Fruit fly (Drosophila melanogaster) whole organism, embryonic: Measurements from ENCODE around the gene CG11726.

Experiments used
- Antp ChIP-seq: fragments of 200-800 bp; sonication (Bioruptor generic); optimal IDR thresholded peaks from 3 replicates; lab custom pipeline; 2016; ENCODE audit warnings: missing biosample characterization, missing genetic modification characterization
- C15 ChIP-seq: fragments of 200-800 bp; sonication (Bioruptor generic); IDR thresholded peaks from 3 replicates; pipeline ENCODE4 v1.3.6; 2022; ENCODE audit warnings: missing biosample characterization, missing genetic modification characterization
- CG10209 ChIP-seq: fragments of 200-800 bp; sonication (Bioruptor generic); optimal IDR thresholded peaks from 3 replicates; lab custom pipeline; 2017; ENCODE audit warnings: missing biosample characterization, mild to moderate bottlenecking, missing genetic modification characterization, missing genetic modification reagents
- CG11456 ChIP-seq: fragments of 200-800 bp; sonication (Bioruptor generic); IDR thresholded peaks from 3 replicates; pipeline ENCODE4 v1.3.6; 2022; ENCODE audit warnings: missing biosample characterization, missing genetic modification characterization
- CG11504 ChIP-seq: fragments of 200-800 bp; sonication (Bioruptor generic); optimal IDR thresholded peaks from 3 replicates; lab custom pipeline; 2019; ENCODE audit warnings: missing biosample characterization, mild to moderate bottlenecking, missing genetic modification characterization, moderate library complexity
- CG13296 ChIP-seq: fragments of 200-800 bp; sonication (Bioruptor generic); optimal IDR thresholded peaks from 3 replicates; lab custom pipeline; 2018; ENCODE audit warnings: missing biosample characterization, mild to moderate bottlenecking, missing genetic modification characterization
- CG1647 ChIP-seq: fragments of 200-800 bp; sonication (Bioruptor generic); optimal IDR thresholded peaks from 3 replicates; lab custom pipeline; 2016; ENCODE audit warnings: missing biosample characterization, missing genetic modification characterization
- CG16815 ChIP-seq: fragments of 200-800 bp; sonication (Bioruptor generic); optimal IDR thresholded peaks from 3 replicates; lab custom pipeline; 2017; ENCODE audit warnings: missing biosample characterization, mild to moderate bottlenecking, missing genetic modification characterization
- CG17568 ChIP-seq: fragments of 200-800 bp; sonication (Bioruptor generic); optimal IDR thresholded peaks from 2 replicates; lab custom pipeline; 2018; ENCODE audit warnings: missing biosample characterization, mild to moderate bottlenecking, missing genetic modification characterization, moderate library complexity
- CG17912 ChIP-seq: fragments of 200-800 bp; sonication (Bioruptor generic); optimal IDR thresholded peaks from 2 replicates; lab custom pipeline; 2018; ENCODE audit warnings: missing biosample characterization, mild to moderate bottlenecking, missing genetic modification characterization
- CG31224 ChIP-seq: fragments of 200-800 bp; sonication (Bioruptor generic); IDR thresholded peaks from 2 replicates; pipeline ENCODE4 v1.3.6; 2022; ENCODE audit warnings: missing biosample characterization, missing genetic modification characterization
- CG32532 ChIP-seq: fragments of 200-800 bp; sonication (Bioruptor generic); IDR thresholded peaks from 2 replicates; pipeline ENCODE4 v1.3.6; 2022; ENCODE audit warnings: missing biosample characterization, missing genetic modification characterization
- CG4617 ChIP-seq: fragments of 200-800 bp; sonication (Bioruptor generic); optimal IDR thresholded peaks from 3 replicates; lab custom pipeline; 2016; ENCODE audit warnings: missing biosample characterization, missing genetic modification characterization, borderline replicate concordance
- CG4820 ChIP-seq: fragments of 200-800 bp; sonication (Bioruptor generic); optimal IDR thresholded peaks from 3 replicates; lab custom pipeline; 2016; ENCODE audit warnings: missing biosample characterization, missing genetic modification characterization
- CG6654 ChIP-seq: fragments of 200-800 bp; sonication (Bioruptor generic); optimal IDR thresholded peaks from 2 replicates; lab custom pipeline; 2017; ENCODE audit warnings: missing biosample characterization, mild to moderate bottlenecking, missing genetic modification characterization
- CG9797 ChIP-seq: fragments of 200-800 bp; sonication (Bioruptor generic); optimal IDR thresholded peaks from 3 replicates; lab custom pipeline; 2018; ENCODE audit warnings: missing biosample characterization, mild to moderate bottlenecking, missing genetic modification characterization
- Camta ChIP-seq: fragments of 200-800 bp; sonication (Bioruptor generic); optimal IDR thresholded peaks from 2 replicates; lab custom pipeline; 2016; ENCODE audit warnings: missing biosample characterization, missing genetic modification characterization
- Doc2 ChIP-seq: fragments of 200-800 bp; sonication (Bioruptor generic); IDR thresholded peaks from 2 replicates; pipeline ENCODE4 v1.3.6; 2022; ENCODE audit warnings: missing biosample characterization, missing genetic modification characterization
- Doc3 ChIP-seq: fragments of 200-800 bp; sonication (Bioruptor generic); IDR thresholded peaks from 3 replicates; pipeline ENCODE4 v1.3.6; 2022; ENCODE audit warnings: missing biosample characterization, missing genetic modification characterization; ENCODE audit not compliant: partially characterized antibody
- Drgx ChIP-seq: fragments of 200-800 bp; sonication (Bioruptor generic); IDR thresholded peaks from 2 replicates; pipeline ENCODE4 v1.3.6; 2022; ENCODE audit warnings: missing biosample characterization, missing genetic modification characterization
- Elba2 ChIP-seq: fragments of 200-800 bp; sonication (Bioruptor generic); optimal IDR thresholded peaks from 3 replicates; lab custom pipeline; 2016; ENCODE audit warnings: missing biosample characterization, missing genetic modification characterization
- Hr3 ChIP-seq: fragments of 200-800 bp; sonication (Bioruptor generic); optimal IDR thresholded peaks from 3 replicates; lab custom pipeline; 2016; ENCODE audit warnings: missing biosample characterization, missing genetic modification characterization
- Hr39 ChIP-seq: fragments of >200 bp; optimal IDR thresholded peaks from 2 replicates; lab custom pipeline; 2017
- MBD-R2 ChIP-seq: fragments of 200-800 bp; sonication (Bioruptor generic); IDR thresholded peaks from 2 replicates; pipeline ENCODE4 v1.3.6; 2022; ENCODE audit warnings: missing biosample characterization, missing genetic modification characterization
- NC2β ChIP-seq: fragments of 200-800 bp; sonication (Bioruptor generic); optimal IDR thresholded peaks from 2 replicates; lab custom pipeline; 2016; ENCODE audit warnings: missing biosample characterization, missing genetic modification characterization
- Poxn ChIP-seq: fragments of 200-800 bp; sonication (Bioruptor generic); IDR thresholded peaks from 2 replicates; pipeline ENCODE4 v1.3.6; 2022; ENCODE audit warnings: missing biosample characterization, missing genetic modification characterization
- Ptx1 ChIP-seq: fragments of 200-800 bp; sonication (Bioruptor generic); IDR thresholded peaks from 2 replicates; pipeline ENCODE4 v1.3.6; 2022; ENCODE audit warnings: missing biosample characterization, missing genetic modification characterization
- Scr ChIP-seq: fragments of 200-800 bp; sonication (Bioruptor generic); IDR thresholded peaks from 2 replicates; pipeline ENCODE4 v1.3.6; 2022; ENCODE audit warnings: missing biosample characterization, missing genetic modification characterization; ENCODE audit not compliant: partially characterized antibody
- YL-1 ChIP-seq: fragments of 200-800 bp; sonication (Bioruptor generic); optimal IDR thresholded peaks from 3 replicates; lab custom pipeline; 2017; ENCODE audit warnings: missing biosample characterization, mild to moderate bottlenecking, missing genetic modification characterization
- ab ChIP-seq: fragments of 200-800 bp; sonication (Bioruptor generic); optimal IDR thresholded peaks from 2 replicates; lab custom pipeline; 2016; ENCODE audit warnings: missing biosample characterization, missing genetic modification characterization
- ac ChIP-seq: fragments of 200-800 bp; sonication (Bioruptor generic); optimal IDR thresholded peaks from 3 replicates; lab custom pipeline; 2017; ENCODE audit warnings: missing biosample characterization, mild to moderate bottlenecking, missing genetic modification characterization
- amos ChIP-seq: fragments of 200-800 bp; sonication (Bioruptor generic); IDR thresholded peaks from 2 replicates; pipeline ENCODE4 v1.3.6; 2022; ENCODE audit warnings: missing biosample characterization, missing genetic modification characterization; ENCODE audit not compliant: partially characterized antibody
- ash1 ChIP-seq: fragments of 200-800 bp; sonication (Bioruptor generic); optimal IDR thresholded peaks from 2 replicates; lab custom pipeline; 2018; ENCODE audit warnings: missing biosample characterization, mild to moderate bottlenecking, missing genetic modification characterization
- ato ChIP-seq: fragments of 200-800 bp; sonication (Bioruptor generic); IDR thresholded peaks from 2 replicates; pipeline ENCODE4 v1.3.6; 2022; ENCODE audit warnings: missing biosample characterization, missing genetic modification characterization; ENCODE audit not compliant: partially characterized antibody
- btn ChIP-seq: fragments of 200-800 bp; sonication (Bioruptor generic); optimal IDR thresholded peaks from 2 replicates; lab custom pipeline; 2016; ENCODE audit warnings: missing biosample characterization, missing genetic modification characterization
- chinmo ChIP-seq: fragments of 200-800 bp; sonication (Bioruptor generic); IDR thresholded peaks from 4 replicates; pipeline ENCODE4 v1.3.6; 2022; ENCODE audit warnings: missing biosample characterization, missing genetic modification characterization; ENCODE audit not compliant: partially characterized antibody
- corto ChIP-seq: fragments of 200-800 bp; sonication (Bioruptor generic); optimal IDR thresholded peaks from 2 replicates; lab custom pipeline; 2016; ENCODE audit warnings: missing biosample characterization, mild to moderate bottlenecking, missing genetic modification characterization, moderate library complexity
- dpn ChIP-seq, 2 experiments: fragments of 200-800 bp; sonication (Bioruptor generic); optimal IDR thresholded peaks; 3 replicates each; lab custom pipeline; 2016; ENCODE audit warnings: missing biosample characterization in 2 of 2, missing genetic modification characterization in 2 of 2
- dysf ChIP-seq: fragments of 200-800 bp; sonication (Bioruptor generic); IDR thresholded peaks from 3 replicates; pipeline ENCODE4 v1.3.6; 2022; ENCODE audit warnings: missing biosample characterization, missing genetic modification characterization
- eve ChIP-seq, 2 experiments: fragments of >200 bp; optimal IDR thresholded peaks; 2 replicates each; lab custom pipeline; 2017; ENCODE audit warnings: missing biosample characterization in 2 of 2, missing genetic modification characterization in 2 of 2
- gcm2 ChIP-seq: fragments of 200-800 bp; sonication (Bioruptor generic); optimal IDR thresholded peaks from 2 replicates; lab custom pipeline; 2016; ENCODE audit warnings: missing biosample characterization, missing genetic modification characterization
- jumu ChIP-seq: fragments of 200-800 bp; sonication (Bioruptor generic); optimal IDR thresholded peaks from 3 replicates; lab custom pipeline; 2016; ENCODE audit warnings: missing biosample characterization, missing genetic modification characterization
- kah ChIP-seq: fragments of 200-800 bp; sonication (Bioruptor generic); optimal IDR thresholded peaks from 2 replicates; lab custom pipeline; 2018; ENCODE audit warnings: missing biosample characterization, mild to moderate bottlenecking, missing genetic modification characterization
- lab ChIP-seq: fragments of 200-800 bp; sonication (Bioruptor generic); optimal IDR thresholded peaks from 3 replicates; lab custom pipeline; 2017; ENCODE audit warnings: missing biosample characterization, missing genetic modification characterization, mild to moderate bottlenecking, moderate library complexity, missing genetic modification reagents
- mld ChIP-seq: fragments of 200-800 bp; sonication (Bioruptor generic); IDR thresholded peaks from 3 replicates; pipeline ENCODE4 v1.3.6; 2022; ENCODE audit warnings: missing biosample characterization, missing genetic modification characterization; ENCODE audit not compliant: partially characterized antibody
- nau ChIP-seq: fragments of 200-800 bp; sonication (Bioruptor generic); optimal IDR thresholded peaks from 3 replicates; lab custom pipeline; 2017; ENCODE audit warnings: missing biosample characterization, mild to moderate bottlenecking, missing genetic modification characterization, missing genetic modification reagents
- pnt ChIP-seq: fragments of 200-800 bp; sonication (Bioruptor generic); optimal IDR thresholded peaks from 3 replicates; lab custom pipeline; 2016; ENCODE audit warnings: missing biosample characterization, missing genetic modification characterization
- pros ChIP-seq: fragments of 200-800 bp; sonication (Bioruptor generic); optimal IDR thresholded peaks from 3 replicates; lab custom pipeline; 2019; ENCODE audit warnings: missing biosample characterization, mild to moderate bottlenecking, missing genetic modification characterization, moderate library complexity
- tna ChIP-seq: fragments of 200-800 bp; sonication (Bioruptor generic); IDR thresholded peaks from 2 replicates; pipeline ENCODE4 v1.3.6; 2022; ENCODE audit warnings: missing biosample characterization, missing genetic modification characterization; ENCODE audit not compliant: partially characterized antibody
- wor ChIP-seq: fragments of 200-800 bp; sonication (Bioruptor generic); IDR thresholded peaks from 2 replicates; pipeline ENCODE4 v1.3.6; 2022; ENCODE audit warnings: missing biosample characterization, missing genetic modification characterization
- zen ChIP-seq: fragments of 200-800 bp; sonication (Bioruptor generic); optimal IDR thresholded peaks from 3 replicates; lab custom pipeline; 2018; ENCODE audit warnings: missing biosample characterization, mild to moderate bottlenecking, missing genetic modification characterization, moderate library complexity

Gene CG11726

dm6 chr3L:11415382-11415781, 20.9 kb downstream of the CG11726 start (continued):
- TF ChIP-seq CG11504: peak; percentile 82
- TF ChIP-seq Poxn (GFP tag; lab: Robert Waterston, UW): no peak
- no peak for TF ChIP-seq jumu (GFP tag; lab: Kevin White, UChicago)
- TF ChIP-seq Doc2 (GFP tag; lab: Robert Waterston, UW): no peak
- TF ChIP-seq ab (GFP tag; lab: Kevin White, UChicago): no peak
- TF ChIP-seq Antp (GFP tag; lab: Kevin White, UChicago): peak; percentile 15
- TF ChIP-seq chinmo (GFP tag; lab: Robert Waterston, UW): no peak
- TF ChIP-seq Drgx (GFP tag; lab: Robert Waterston, UW): peak; percentile 49
- peak; percentile 74 for TF ChIP-seq Hr3 (GFP tag; lab: Kevin White, UChicago)
- peak; percentile 65 for TF ChIP-seq lab (GFP tag; lab: Kevin White, UChicago)
- no peak for TF ChIP-seq CG17912 (GFP tag; lab: Kevin White, UChicago)
- peak; percentile 81 for TF ChIP-seq CG16815
- peak; percentile 63 for TF ChIP-seq Ptx1 (GFP tag; lab: Robert Waterston, UW)
- no peak for TF ChIP-seq CG9797 (GFP tag; lab: Kevin White, UChicago)
- no peak for TF ChIP-seq CG13296 (GFP tag; lab: Kevin White, UChicago)
- TF ChIP-seq kah (GFP tag; lab: Kevin White, UChicago): peak; percentile 17
- TF ChIP-seq CG10209 (GFP tag; lab: Kevin White, UChicago): peak; percentile 67
- TF ChIP-seq ac: peak; percentile 66
- no peak; the same call in 1 of the 2 replicates for TF ChIP-seq CG32532 (GFP tag; lab: Robert Waterston, UW)
- peak; percentile 7 for TF ChIP-seq CG6654 (GFP tag; lab: Kevin White, UChicago)
- peak; percentile 37 for TF ChIP-seq CG17568 (GFP tag; lab: Kevin White, UChicago)
- peak; percentile 36 for TF ChIP-seq CG4617
- no peak for TF ChIP-seq CG1647 (GFP tag; lab: Kevin White, UChicago)
- peak; percentile 40 to 66 for TF ChIP-seq dpn (GFP tag; optimal IDR thresholded peaks at IDR 0.05; lab: Kevin White, UChicago)
- TF ChIP-seq pnt: peak; percentile 26
- no peak for TF ChIP-seq tna (GFP tag; lab: Robert Waterston, UW)
- TF ChIP-seq C15: no peak; the same call in 2 of the 3 replicates
- no peak for TF ChIP-seq CG11456 (GFP tag; lab: Robert Waterston, UW)
- no peak for TF ChIP-seq Elba2
- peak; percentile 31; the same call in 1 of the 2 replicates for TF ChIP-seq CG31224 (GFP tag; lab: Robert Waterston, UW)
- peak; percentile 85 for TF ChIP-seq CG4820 (GFP tag; lab: Kevin White, UChicago)
- no peak for TF ChIP-seq Hr39 (lab: Kevin White, UChicago)
- no peak for TF ChIP-seq Doc3 (GFP tag; lab: Robert Waterston, UW)
- TF ChIP-seq wor: 0 out of 2 replicates have a peak, but pooled peaks have one; percentile 39
- TF ChIP-seq ato (GFP tag; lab: Robert Waterston, UW): no peak
- TF ChIP-seq btn (GFP tag; lab: Kevin White, UChicago): no peak
- TF ChIP-seq amos (GFP tag; lab: Robert Waterston, UW): no peak
- peak; percentile 62 for TF ChIP-seq nau (GFP tag; lab: Kevin White, UChicago)
- TF ChIP-seq YL-1: no peak
- TF ChIP-seq ash1 (GFP tag; lab: Kevin White, UChicago): no peak
- peak in 1 of 2 experiments; percentile 91 for TF ChIP-seq eve (GFP tag; optimal IDR thresholded peaks at IDR 0.05; lab: Kevin White, UChicago)
- no peak for TF ChIP-seq mld
- TF ChIP-seq dysf (GFP tag; lab: Robert Waterston, UW): peak; percentile 72; the same call in 2 of the 3 replicates
- peak; percentile 67 for TF ChIP-seq zen (tag; lab: Kevin White, UChicago)
- TF ChIP-seq gcm2: no peak
- no peak for TF ChIP-seq MBD-R2 (GFP tag; lab: Robert Waterston, UW)
- TF ChIP-seq corto (GFP tag; lab: Kevin White, UChicago): peak; percentile 14
- TF ChIP-seq pros (GFP tag; lab: Kevin White, UChicago): no peak
- peak; percentile 65 for TF ChIP-seq NC2β (GFP tag; lab: Kevin White, UChicago)
- TF ChIP-seq Scr: no peak
- TF ChIP-seq Camta: peak; percentile 32
- TF ChIP-seq, all 482 proteins: peak for 270
